Worm (Caenorhabditis elegans) whole organism, late embryonic: ENCODE measurements around the gene acs-7.

Experiments used
- ama-1 ChIP-seq: fragments of 150-350 bp; optimal IDR thresholded peaks from 2 replicates; lab custom pipeline; 2014
- ceh-14 ChIP-seq: sonication (generic microtip); optimal IDR thresholded peaks from 2 replicates; lab custom pipeline; 2016; ENCODE audit warnings: missing genotype, missing genetic modification characterization, missing compliant biosample characterization
- fkh-10 ChIP-seq: fragments of 150-350 bp; optimal IDR thresholded peaks from 2 replicates; lab custom pipeline; 2014; ENCODE audit warnings: missing biosample characterization, missing genetic modification reagents, missing genetic modification characterization

ce11 chrII:9280846-9281245 lies 11.0 kb upstream of the acs-7 start:
- TF ChIP-seq ama-1 (lab: Kevin White, UChicago), result no peak
- TF ChIP-seq ceh-14, result no peak
- TF ChIP-seq fkh-10 (GFP tag; lab: Kevin White, UChicago), result no peak
